Worm (Caenorhabditis elegans): ENCODE results near the gene gipc-1.

- no peak for TF ChIP-seq unc-62 (GFP tag; optimal IDR thresholded peaks at IDR 0.05)
- TF ChIP-seq nhr-76 (tag; optimal IDR thresholded peaks at IDR 0.05): no peak
- TF ChIP-seq snpc-4 (tag; optimal IDR thresholded peaks at IDR 0.05): no peak
- no peak for TF ChIP-seq pha-4 (tag; optimal IDR thresholded peaks at IDR 0.05)
- no peak for TF ChIP-seq sem-2 (GFP tag; optimal IDR thresholded peaks at IDR 0.05)
- TF ChIP-seq ztf-11 (tag; optimal IDR thresholded peaks at IDR 0.05): no peak
- TF ChIP-seq elt-3 (tag; optimal IDR thresholded peaks at IDR 0.05): no peak
- TF ChIP-seq cnd-1 (tag; optimal IDR thresholded peaks at IDR 0.05): no peak
- TF ChIP-seq blmp-1 (tag; optimal IDR thresholded peaks at IDR 0.05): no peak
- TF ChIP-seq unc-39 (tag; optimal IDR thresholded peaks at IDR 0.05): no peak
- TF ChIP-seq lsy-2 (tag; optimal IDR thresholded peaks at IDR 0.05): no peak
- TF ChIP-seq mls-2 (tag; optimal IDR thresholded peaks at IDR 0.05): no peak
- no peak for TF ChIP-seq nhr-237 (tag; optimal IDR thresholded peaks at IDR 0.05)
These were observed 28.5 kb downstream of the gipc-1 start, which contains the start of gene nhl-2 for ce11 chrIII:4899035-4899578.

Data from whole organism, mixed stage, embryonic.